Worm (Caenorhabditis elegans): Measurements from ENCODE around the gene grl-19.

- no peak for TF ChIP-seq ceh-82 (tag; optimal IDR thresholded peaks at IDR 0.05)
- no peak for TF ChIP-seq nhr-11 (tag; optimal IDR thresholded peaks at IDR 0.05)
- TF ChIP-seq hlh-30 (tag; optimal IDR thresholded peaks at IDR 0.05; ENCODE audit: insufficient read depth), result no peak
- no peak for TF ChIP-seq fos-1 (tag; optimal IDR thresholded peaks at IDR 0.05)
These were observed 13.8 kb upstream of the grl-19 start, which contains the start of gene T21D12.12 for ce11 chrIV:266148-266547.
